Fruit fly (Drosophila melanogaster) whole organism, prepupa: Measurements from ENCODE around the gene CG9521.

Experiments
- Blimp-1 ChIP-seq: fragments of 200-800 bp; sonication (Bioruptor generic); optimal IDR thresholded peaks from 3 replicates; lab custom pipeline; 2017; ENCODE audit warnings: missing biosample characterization, missing genetic modification characterization, mild to moderate bottlenecking, moderate library complexity, missing genetic modification reagents
- CG6808 ChIP-seq: fragments of 200-800 bp; sonication (Bioruptor generic); optimal IDR thresholded peaks from 3 replicates; lab custom pipeline; 2017; ENCODE audit warnings: missing biosample characterization, missing genetic modification characterization, mild to moderate bottlenecking, moderate library complexity, missing genetic modification reagents
- Eip75B ChIP-seq: fragments of 200-800 bp; sonication (Bioruptor generic); optimal IDR thresholded peaks from 3 replicates; lab custom pipeline; 2016; ENCODE audit warnings: missing biosample characterization, missing genetic modification characterization
- Lpt ChIP-seq: fragments of 200-800 bp; sonication (Bioruptor generic); optimal IDR thresholded peaks from 3 replicates; lab custom pipeline; 2016; ENCODE audit warnings: missing biosample characterization, missing genetic modification characterization
- Sox102F ChIP-seq: fragments of 200-800 bp; sonication (Bioruptor generic); optimal IDR thresholded peaks from 2 replicates; lab custom pipeline; 2016; ENCODE audit warnings: missing biosample characterization, mild to moderate bottlenecking, missing genetic modification characterization
- Sox14 ChIP-seq: fragments of 200-800 bp; sonication (Bioruptor generic); optimal IDR thresholded peaks from 3 replicates; lab custom pipeline; 2016; ENCODE audit warnings: missing biosample characterization, missing genetic modification characterization
- achi ChIP-seq: fragments of 200-800 bp; sonication (Bioruptor generic); optimal IDR thresholded peaks from 3 replicates; lab custom pipeline; 2016; ENCODE audit warnings: missing biosample characterization, missing genetic modification characterization
- topi ChIP-seq: fragments of 200-800 bp; sonication (Bioruptor generic); optimal IDR thresholded peaks from 3 replicates; lab custom pipeline; 2016; ENCODE audit warnings: missing biosample characterization, missing genetic modification characterization
- vri ChIP-seq: fragments of 200-800 bp; sonication (Bioruptor generic); optimal IDR thresholded peaks from 3 replicates; lab custom pipeline; 2016; ENCODE audit warnings: missing biosample characterization, mild to moderate bottlenecking, missing genetic modification characterization

- TF ChIP-seq Sox102F (GFP tag; lab: Kevin White, UChicago) (no peak), topi (GFP tag; lab: Kevin White, UChicago) (no peak), Lpt (GFP tag; lab: Kevin White, UChicago) (no peak), Sox14 (GFP tag; lab: Kevin White, UChicago) (no peak), vri (GFP tag; lab: Kevin White, UChicago) (no peak), CG6808 (GFP tag; lab: Kevin White, UChicago) (no peak), Eip75B (GFP tag; lab: Kevin White, UChicago) (no peak), achi (GFP tag; lab: Kevin White, UChicago) (no peak), Blimp-1 (GFP tag; lab: Kevin White, UChicago) (no peak)
These were observed 9.4 kb upstream of the CG9521 start for dm6 chrX:14862494-14862893.
